Worm (Caenorhabditis elegans) whole organism, young adult: ENCODE measurements around the gene nxf-1.

Experiments used
- F37B4.10 ChIP-seq: fragments of 200-800 bp; sonication (Bioruptor generic); IDR thresholded peaks from 2 replicates; pipeline ENCODE4 v1.3.6; 2022; ENCODE audit warnings: missing genetic modification characterization, missing compliant biosample characterization
- attf-5 ChIP-seq: fragments of 200-800 bp; sonication (Bioruptor generic); optimal IDR thresholded peaks from 2 replicates; lab custom pipeline; 2018; ENCODE audit warnings: mild to moderate bottlenecking, missing genetic modification characterization, missing compliant biosample characterization
- let-607 ChIP-seq, 2 experiments: fragments of 200-800 bp in 1 of 2; sonication (Bioruptor generic) in 1 of 2; sonication (generic microtip) in 1 of 2; optimal IDR thresholded peaks; 2 replicates each; lab custom pipeline; 2016 to 2018; ENCODE audit warnings: mild to moderate bottlenecking in 2 of 2, missing compliant biosample characterization in 2 of 2, missing genetic modification characterization in 2 of 2, moderate library complexity in 2 of 2, missing genotype in 1 of 2
- nfya-1 ChIP-seq: sonication (generic microtip); optimal IDR thresholded peaks from 2 replicates; lab custom pipeline; 2017; ENCODE audit warnings: antibody characterized with exemption, missing compliant biosample characterization, missing genetic modification characterization, borderline replicate concordance; ENCODE audit not compliant: insufficient read depth
- unc-62 ChIP-seq: fragments of 150-350 bp; optimal IDR thresholded peaks from 2 replicates; lab custom pipeline; 2014; ENCODE audit warnings: missing biosample characterization, missing genetic modification reagents, missing genetic modification characterization

- no peak for TF ChIP-seq attf-5 (GFP tag; lab: Kevin White, UChicago)
- no peak for TF ChIP-seq let-607 (tag; optimal IDR thresholded peaks at IDR 0.05; lab: Kevin White, UChicago)
- no peak for TF ChIP-seq nfya-1 (tag; lab: Kevin White, UChicago)
- TF ChIP-seq unc-62 (GFP tag; lab: Kevin White, UChicago): no peak
- no peak for TF ChIP-seq F37B4.10 (GFP tag; lab: Robert Waterston, UW)
Measured at ce11 chrV:14440841-14441240, 26.0 kb upstream of the nxf-1 start, which contains the start of gene F23B12.4.
